Worm (Caenorhabditis elegans) whole organism, L3 larva: ENCODE measurements around the gene arrd-25.

ENCODE experiments used
- R02D3.7 ChIP-seq: fragments of 150-350 bp; optimal IDR thresholded peaks from 2 replicates; lab custom pipeline; 2014; ENCODE audit warnings: missing biosample characterization, missing genetic modification characterization
- ama-1 ChIP-seq: fragments of 150-350 bp; optimal IDR thresholded peaks from 2 replicates; lab custom pipeline; 2018
- fkh-10 ChIP-seq: sonication (generic microtip); optimal IDR thresholded peaks from 2 replicates; lab custom pipeline; 2017; ENCODE audit warnings: missing biosample characterization, missing genetic modification reagents, missing genetic modification characterization
- fos-1 ChIP-seq: fragments of 150-350 bp; optimal IDR thresholded peaks from 2 replicates; lab custom pipeline; 2014; ENCODE audit warnings: missing biosample characterization, missing genetic modification characterization
- lin-15B ChIP-seq: fragments of 150-350 bp; optimal IDR thresholded peaks from 2 replicates; lab custom pipeline; 2014; ENCODE audit warnings: missing biosample characterization, missing genetic modification characterization
- nhr-23 ChIP-seq: fragments of 150-350 bp; optimal IDR thresholded peaks from 2 replicates; lab custom pipeline; 2014; ENCODE audit warnings: missing biosample characterization, missing genetic modification reagents, missing genetic modification characterization
- nhr-28 ChIP-seq: fragments of 150-350 bp; optimal IDR thresholded peaks from 2 replicates; lab custom pipeline; 2014; ENCODE audit warnings: missing biosample characterization, missing genetic modification characterization
- tbx-2 ChIP-seq: sonication (generic microtip); optimal IDR thresholded peaks from 2 replicates; lab custom pipeline; 2016; ENCODE audit warnings: mild to moderate bottlenecking, missing genetic modification characterization, missing compliant biosample characterization
- zag-1 ChIP-seq: fragments of 150-350 bp; optimal IDR thresholded peaks from 2 replicates; lab custom pipeline; 2014; ENCODE audit warnings: missing biosample characterization, missing genetic modification characterization

DNA sequence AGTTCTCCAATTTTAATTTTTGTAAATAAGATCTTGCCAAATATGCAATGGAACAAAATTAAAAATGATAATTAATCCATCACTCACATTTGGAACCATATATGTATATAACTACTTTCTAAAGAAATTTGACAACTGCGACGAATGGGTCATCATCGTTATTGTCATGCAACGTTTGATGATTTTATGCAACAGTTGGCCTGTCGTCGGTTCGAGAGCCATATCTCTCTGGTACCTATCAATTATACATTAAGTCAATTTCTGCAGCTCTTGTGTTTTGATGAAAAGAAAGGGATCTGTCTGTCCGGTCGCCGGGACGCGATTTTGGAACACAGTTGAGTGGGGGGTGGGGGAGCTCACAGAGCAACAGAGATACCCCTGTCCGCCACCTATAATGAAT lies 5.7 kb downstream of the arrd-25 start:
- TF ChIP-seq nhr-23 (tag; lab: Kevin White, UChicago) (no peak), R02D3.7 (tag; lab: Kevin White, UChicago) (no peak), fos-1 (no peak), fkh-10 (GFP tag; lab: Kevin White, UChicago) (no peak), ama-1 (lab: Kevin White, UChicago) (no peak), tbx-2 (tag; lab: Kevin White, UChicago) (no peak), nhr-28 (tag; lab: Kevin White, UChicago) (no peak), zag-1 (no peak), lin-15B (tag; lab: Kevin White, UChicago) (no peak)
